Worm (Caenorhabditis elegans): ENCODE data around the gene R09E10.2.
"Not testable (repeated sequence)": the region's sequence is repeated elsewhere in the genome, so short reads cannot be mapped to it uniquely, and the experiment has no call there.

ce11 chrIV:10323368-10323767, 5.3 kb upstream of the R09E10.2 start:
- not testable (repeated sequence) for TF ChIP-seq F49E8.2 (tag; optimal IDR thresholded peaks at IDR 0.05; ENCODE audit: insufficient read depth); F52B5.7 (tag; optimal IDR thresholded peaks at IDR 0.05); unc-130 (GFP tag; optimal IDR thresholded peaks at IDR 0.05); T26A5.8 (tag; optimal IDR thresholded peaks at IDR 0.05); madf-10 (tag; optimal IDR thresholded peaks at IDR 0.05); zfh-2 (GFP tag; conservative IDR thresholded peaks at IDR 0.05); die-1 (tag; optimal IDR thresholded peaks at IDR 0.05); ama-1 (optimal IDR thresholded peaks at IDR 0.05); ama-1 (GFP tag; optimal IDR thresholded peaks at IDR 0.05)
- TF ChIP-seq cebp-2 (GFP tag; IDR thresholded peaks at IDR 0.05) = 0 out of 2 replicates have a peak, but pooled peaks have one; percentile 66

All from whole organism, young adult.